Fruit fly (Drosophila melanogaster): ENCODE data around the gene abd-A.

abd-A gene

DNA sequence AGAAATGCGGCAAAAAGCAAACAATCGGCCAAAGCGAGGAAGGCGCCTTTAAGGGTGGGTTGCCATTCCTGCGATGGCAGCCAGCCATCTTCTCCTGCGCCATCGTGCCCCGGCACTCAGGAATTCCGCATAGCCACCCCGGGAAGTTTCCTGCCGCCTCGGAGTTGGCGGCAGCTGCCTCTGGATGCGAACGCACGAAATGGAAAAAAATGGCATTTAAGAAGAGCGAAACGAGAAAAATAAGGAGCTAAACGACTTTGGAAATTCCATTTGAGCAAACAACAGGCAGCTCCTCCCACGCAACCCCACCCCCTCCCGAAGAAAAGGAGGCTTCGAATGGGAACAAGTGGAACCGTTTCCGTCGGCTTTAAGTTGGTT is 35.3 kb downstream of the abd-A start:
- TF ChIP-seq lola (GFP tag; optimal IDR thresholded peaks at IDR 0.05) (no peak), OdsH (GFP tag; optimal IDR thresholded peaks at IDR 0.05) (no peak), CrebA (GFP tag; optimal IDR thresholded peaks at IDR 0.05; ENCODE audit: borderline replicate concordance) (no peak), N (GFP tag; optimal IDR thresholded peaks at IDR 0.05) (no peak), Hr78 (GFP tag; optimal IDR thresholded peaks at IDR 0.05) (no peak), CG9705 (GFP tag; optimal IDR thresholded peaks at IDR 0.05) (no peak), usp (GFP tag; optimal IDR thresholded peaks at IDR 0.05) (no peak), Vsx2 (GFP tag; optimal IDR thresholded peaks at IDR 0.05; ENCODE audit: partially characterized antibody) (no peak)

DNA sequence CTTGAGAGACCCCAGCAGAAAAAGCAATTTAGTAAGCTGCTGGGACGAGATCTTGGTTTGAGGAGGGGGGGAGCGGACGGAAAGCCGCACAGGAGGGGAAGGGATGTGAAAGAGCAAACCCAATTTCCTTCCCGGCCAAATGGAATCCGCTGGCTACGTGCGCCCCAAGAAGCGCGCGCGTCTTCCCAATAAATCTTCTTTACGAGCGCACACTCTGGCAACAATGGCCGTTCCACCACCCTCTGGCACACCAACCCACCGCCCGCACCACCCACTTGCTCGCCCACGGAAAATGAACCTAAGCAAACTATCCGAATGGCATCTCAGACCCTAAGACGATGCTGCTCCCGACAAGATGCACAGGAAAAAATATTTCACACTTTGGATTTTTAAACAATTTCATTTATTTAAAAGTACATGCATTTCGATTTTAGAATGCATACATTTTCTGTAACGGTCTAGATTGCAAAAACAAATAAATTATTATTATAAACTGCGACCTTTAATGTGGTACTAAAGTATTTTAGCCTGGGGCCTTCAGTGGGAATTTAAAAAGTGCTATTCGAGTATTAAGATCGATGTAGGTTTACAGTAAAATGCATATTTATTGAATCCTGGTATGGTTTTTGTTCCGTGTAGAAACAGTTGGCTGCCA is 35.8 kb downstream of the abd-A start:
- no peak for TF ChIP-seq OdsH (GFP tag; optimal IDR thresholded peaks at IDR 0.05)
- TF ChIP-seq Hnf4 (GFP tag; optimal IDR thresholded peaks at IDR 0.05): no peak
- TF ChIP-seq sv (GFP tag; optimal IDR thresholded peaks at IDR 0.05): peak; percentile 19
- TF ChIP-seq pan (optimal IDR thresholded peaks at IDR 0.05): no peak

- TF ChIP-seq fru (GFP tag; optimal IDR thresholded peaks at IDR 0.05) (no peak), CG9705 (GFP tag; optimal IDR thresholded peaks at IDR 0.05) (no peak), Jra (GFP tag; optimal IDR thresholded peaks at IDR 0.05) (no peak), lola (GFP tag; optimal IDR thresholded peaks at IDR 0.05) (no peak), tai (GFP tag; optimal IDR thresholded peaks at IDR 0.05) (no peak), Hnf4 (GFP tag; optimal IDR thresholded peaks at IDR 0.05) (no peak), Mio (GFP tag; optimal IDR thresholded peaks at IDR 0.05) (no peak), Hr83 (GFP tag; optimal IDR thresholded peaks at IDR 0.05; ENCODE audit: poor library complexity, severe bottlenecking) (no peak), brk (GFP tag; optimal IDR thresholded peaks at IDR 0.05) (no peak), jim (GFP tag; optimal IDR thresholded peaks at IDR 0.05) (no peak), pan (optimal IDR thresholded peaks at IDR 0.05) (no peak)
Measured at dm6 chr3R:16792586-16792985, 37.3 kb downstream of the abd-A start.

- TF ChIP-seq Abd-B (GFP tag; optimal IDR thresholded peaks at IDR 0.05) (no peak), HLH106 (tag; optimal IDR thresholded peaks at IDR 0.05) (no peak), Dif (GFP tag; optimal IDR thresholded peaks at IDR 0.05; ENCODE audit: partially characterized antibody) (no peak), N (GFP tag; optimal IDR thresholded peaks at IDR 0.05) (no peak), dl (GFP tag; optimal IDR thresholded peaks at IDR 0.05; ENCODE audit: insufficient read depth in 1 of 2, partially characterized antibody in 2 of 2) (no peak), dsf (GFP tag; optimal IDR thresholded peaks at IDR 0.05; ENCODE audit: borderline replicate concordance) (no peak), Sp1 (GFP tag; optimal IDR thresholded peaks at IDR 0.05) (no peak), sage (GFP tag; optimal IDR thresholded peaks at IDR 0.05) (no peak), brk (GFP tag; optimal IDR thresholded peaks at IDR 0.05) (no peak), br (GFP tag; optimal IDR thresholded peaks at IDR 0.05) (no peak), jim (GFP tag; optimal IDR thresholded peaks at IDR 0.05) (no peak), sv (GFP tag; optimal IDR thresholded peaks at IDR 0.05) (no peak), GATAd (GFP tag; optimal IDR thresholded peaks at IDR 0.05) (no peak)
Measured at dm6 chr3R:16791619-16792018, 38.2 kb downstream of the abd-A start.

dm6 chr3R:16788011-16788410 is 41.8 kb downstream of the abd-A start, which contains the start of gene Glut3:
Gene Glut3 (plus strand): TSS chr3R:16788311.
- TF ChIP-seq Vsx2 (GFP tag; optimal IDR thresholded peaks at IDR 0.05; ENCODE audit: partially characterized antibody) (no peak), Hr78 (GFP tag; optimal IDR thresholded peaks at IDR 0.05) (no peak), Sp1 (GFP tag; optimal IDR thresholded peaks at IDR 0.05) (no peak), CrebA (GFP tag; optimal IDR thresholded peaks at IDR 0.05; ENCODE audit: borderline replicate concordance) (no peak), Hr83 (GFP tag; optimal IDR thresholded peaks at IDR 0.05; ENCODE audit: poor library complexity, severe bottlenecking) (no peak), Dfd (GFP tag; optimal IDR thresholded peaks at IDR 0.05) (no peak)

- TF ChIP-seq CG9705 (GFP tag; optimal IDR thresholded peaks at IDR 0.05) (no peak), woc (GFP tag; optimal IDR thresholded peaks at IDR 0.05) (no peak), jim (GFP tag; optimal IDR thresholded peaks at IDR 0.05) (no peak), Sp1 (GFP tag; optimal IDR thresholded peaks at IDR 0.05) (no peak), N (GFP tag; optimal IDR thresholded peaks at IDR 0.05) (no peak), rgr (GFP tag; optimal IDR thresholded peaks at IDR 0.05) (no peak), Hr83 (GFP tag; optimal IDR thresholded peaks at IDR 0.05; ENCODE audit: poor library complexity, severe bottlenecking) (no peak), psq (GFP tag; optimal IDR thresholded peaks at IDR 0.05) (no peak), Myc (optimal IDR thresholded peaks at IDR 0.05) (no peak), Mio (GFP tag; optimal IDR thresholded peaks at IDR 0.05) (no peak), Vsx2 (GFP tag; optimal IDR thresholded peaks at IDR 0.05; ENCODE audit: partially characterized antibody) (no peak), CrebA (GFP tag; optimal IDR thresholded peaks at IDR 0.05; ENCODE audit: borderline replicate concordance) (no peak), Rel (GFP tag; optimal IDR thresholded peaks at IDR 0.05) (no peak), Rel (tag; optimal IDR thresholded peaks at IDR 0.05) (no peak), fru (GFP tag; optimal IDR thresholded peaks at IDR 0.05) (no peak), lola (GFP tag; optimal IDR thresholded peaks at IDR 0.05) (no peak), Hr78 (GFP tag; optimal IDR thresholded peaks at IDR 0.05) (no peak), sv (GFP tag; optimal IDR thresholded peaks at IDR 0.05) (no peak)
Measured at dm6 chr3R:16787378-16787777, 42.5 kb downstream of the abd-A start.
